Fruit fly (Drosophila melanogaster) whole organism, embryonic: ENCODE data around the gene upd2.

Experiments
- CG10321 ChIP-seq: fragments of 200-800 bp; sonication (Bioruptor generic); IDR thresholded peaks from 2 replicates; pipeline ENCODE4 v1.3.6; 2022; ENCODE audit warnings: missing biosample characterization, missing genetic modification characterization
- CG12071 ChIP-seq: fragments of 200-800 bp; sonication (Bioruptor generic); optimal IDR thresholded peaks from 3 replicates; lab custom pipeline; 2018; ENCODE audit warnings: missing biosample characterization, mild to moderate bottlenecking, missing genetic modification characterization
- CG15011 ChIP-seq: fragments of 200-800 bp; sonication (Bioruptor generic); optimal IDR thresholded peaks from 3 replicates; lab custom pipeline; 2018; ENCODE audit warnings: missing biosample characterization, mild to moderate bottlenecking, missing genetic modification characterization
- CG15514 ChIP-seq: fragments of 200-800 bp; sonication (Bioruptor generic); optimal IDR thresholded peaks from 3 replicates; lab custom pipeline; 2017; ENCODE audit warnings: missing biosample characterization, missing genetic modification characterization, mild to moderate bottlenecking, moderate library complexity, missing genetic modification reagents
- CG17568 ChIP-seq: fragments of 200-800 bp; sonication (Bioruptor generic); optimal IDR thresholded peaks from 2 replicates; lab custom pipeline; 2018; ENCODE audit warnings: missing biosample characterization, mild to moderate bottlenecking, missing genetic modification characterization, moderate library complexity
- CG18262 ChIP-seq: fragments of 200-800 bp; optimal IDR thresholded peaks from 3 replicates; lab custom pipeline; 2019; ENCODE audit warnings: missing biosample characterization, mild to moderate bottlenecking, missing genetic modification characterization, moderate library complexity
- CG1832 ChIP-seq: fragments of 200-800 bp; sonication (Bioruptor generic); optimal IDR thresholded peaks from 2 replicates; lab custom pipeline; 2017; ENCODE audit warnings: missing biosample characterization, mild to moderate bottlenecking, missing genetic modification characterization, inconsistent platforms
- CG9215 ChIP-seq: fragments of 200-800 bp; sonication (Bioruptor generic); IDR thresholded peaks from 2 replicates; pipeline ENCODE4 v1.3.6; 2022; ENCODE audit warnings: missing biosample characterization, missing genetic modification characterization
- CG9727 ChIP-seq: fragments of 200-800 bp; sonication (Bioruptor generic); optimal IDR thresholded peaks from 3 replicates; lab custom pipeline; 2017; ENCODE audit warnings: missing biosample characterization, mild to moderate bottlenecking, missing genetic modification characterization
- D ChIP-seq, 2 experiments: fragments of 200-800 bp in 1 of 2; fragments of >200 bp in 1 of 2; sonication (Bioruptor generic) in 1 of 2; optimal IDR thresholded peaks; 2 replicates in 1 of 2; 3 replicates in 1 of 2; lab custom pipeline; 2017; ENCODE audit warnings: mild to moderate bottlenecking in 1 of 2, missing biosample characterization in 1 of 2, missing genetic modification characterization in 1 of 2, missing genetic modification reagents in 1 of 2
- D19A ChIP-seq: fragments of 200-800 bp; optimal IDR thresholded peaks from 3 replicates; lab custom pipeline; 2019; ENCODE audit warnings: missing biosample characterization, mild to moderate bottlenecking, missing genetic modification characterization, moderate library complexity
- Dbx ChIP-seq: fragments of 200-800 bp; sonication (Bioruptor generic); IDR thresholded peaks from 3 replicates; pipeline ENCODE4 v1.3.6; 2022; ENCODE audit warnings: missing biosample characterization, missing genetic modification characterization
- Elba2 ChIP-seq: fragments of 200-800 bp; sonication (Bioruptor generic); optimal IDR thresholded peaks from 3 replicates; lab custom pipeline; 2016; ENCODE audit warnings: missing biosample characterization, missing genetic modification characterization
- GATAe ChIP-seq: fragments of 200-800 bp; sonication (Bioruptor generic); conservative IDR thresholded peaks from 2 replicates; pipeline ENCODE4 v1.3.6; 2022; ENCODE audit warnings: missing biosample characterization, missing genetic modification characterization
- HLH3B ChIP-seq: fragments of 200-800 bp; sonication (Bioruptor generic); IDR thresholded peaks from 2 replicates; pipeline ENCODE4 v1.3.6; 2022; ENCODE audit warnings: missing biosample characterization, missing genetic modification characterization
- Meics ChIP-seq: fragments of 200-800 bp; sonication (Bioruptor generic); optimal IDR thresholded peaks from 2 replicates; lab custom pipeline; 2017; ENCODE audit warnings: missing biosample characterization, mild to moderate bottlenecking, missing genetic modification characterization
- Nf-YB ChIP-seq: fragments of 200-800 bp; sonication (Bioruptor generic); optimal IDR thresholded peaks from 3 replicates; lab custom pipeline; 2019; ENCODE audit warnings: missing biosample characterization, mild to moderate bottlenecking, missing genetic modification characterization, moderate library complexity
- Nf-YC ChIP-seq: fragments of 200-800 bp; optimal IDR thresholded peaks from 3 replicates; lab custom pipeline; 2019; ENCODE audit warnings: missing biosample characterization, mild to moderate bottlenecking, missing genetic modification characterization, moderate library complexity
- Pdp1 ChIP-seq, 2 experiments: fragments of 200-800 bp; sonication (Bioruptor generic); optimal IDR thresholded peaks; 3 replicates each; lab custom pipeline; 2016; ENCODE audit warnings: missing biosample characterization in 2 of 2, missing genetic modification characterization in 2 of 2, mild to moderate bottlenecking in 1 of 2, moderate library complexity in 1 of 2
- Rx ChIP-seq: fragments of 200-800 bp; sonication (Bioruptor generic); IDR thresholded peaks from 2 replicates; pipeline ENCODE4 v1.3.6; 2022; ENCODE audit warnings: missing biosample characterization, missing genetic modification characterization
- chinmo ChIP-seq: fragments of 200-800 bp; sonication (Bioruptor generic); IDR thresholded peaks from 4 replicates; pipeline ENCODE4 v1.3.6; 2022; ENCODE audit warnings: missing biosample characterization, missing genetic modification characterization; ENCODE audit not compliant: partially characterized antibody
- dmrt11E ChIP-seq: fragments of 200-800 bp; sonication (Bioruptor generic); optimal IDR thresholded peaks from 3 replicates; lab custom pipeline; 2018; ENCODE audit warnings: missing biosample characterization, mild to moderate bottlenecking, missing genetic modification characterization, moderate library complexity
- grn ChIP-seq: fragments of 200-800 bp; sonication (Bioruptor generic); optimal IDR thresholded peaks from 3 replicates; lab custom pipeline; 2017; ENCODE audit warnings: missing biosample characterization, missing genetic modification characterization
- kay ChIP-seq: fragments of 200-800 bp; sonication (Bioruptor generic); optimal IDR thresholded peaks from 2 replicates; lab custom pipeline; 2016; ENCODE audit warnings: missing biosample characterization, missing genetic modification characterization
- ken ChIP-seq: fragments of 200-800 bp; sonication (Bioruptor generic); IDR thresholded peaks from 3 replicates; pipeline ENCODE4 v1.3.6; 2022; ENCODE audit warnings: missing biosample characterization, missing genetic modification characterization
- kni ChIP-seq: fragments of 200-800 bp; sonication (Bioruptor generic); optimal IDR thresholded peaks from 3 replicates; lab custom pipeline; 2017; ENCODE audit warnings: mild to moderate bottlenecking, missing biosample characterization, missing genetic modification reagents, missing genetic modification characterization
- lab ChIP-seq: fragments of 200-800 bp; sonication (Bioruptor generic); optimal IDR thresholded peaks from 3 replicates; lab custom pipeline; 2017; ENCODE audit warnings: missing biosample characterization, missing genetic modification characterization, mild to moderate bottlenecking, moderate library complexity, missing genetic modification reagents
- pnt ChIP-seq: fragments of 200-800 bp; sonication (Bioruptor generic); optimal IDR thresholded peaks from 3 replicates; lab custom pipeline; 2016; ENCODE audit warnings: missing biosample characterization, missing genetic modification characterization
- rib ChIP-seq: fragments of 200-800 bp; sonication (Bioruptor generic); IDR thresholded peaks from 2 replicates; pipeline ENCODE4 v1.3.6; 2022; ENCODE audit warnings: missing biosample characterization, missing genetic modification characterization
- slbo ChIP-seq: fragments of 200-800 bp; sonication (Bioruptor generic); IDR thresholded peaks from 2 replicates; pipeline ENCODE4 v1.3.6; 2022; ENCODE audit warnings: missing biosample characterization, missing genetic modification characterization
- tll ChIP-seq, 2 experiments: fragments of 200-800 bp in 1 of 2; fragments of >200 bp in 1 of 2; sonication (Bioruptor generic) in 1 of 2; optimal IDR thresholded peaks; 2 replicates each; lab custom pipeline; 2017 to 2019; ENCODE audit warnings: missing biosample characterization in 2 of 2, missing genetic modification characterization in 2 of 2, mild to moderate bottlenecking in 1 of 2, moderate library complexity in 1 of 2
- vvl ChIP-seq: fragments of 200-800 bp; sonication (Bioruptor generic); IDR thresholded peaks from 2 replicates; pipeline ENCODE4 v1.3.6; 2022; ENCODE audit warnings: missing biosample characterization, missing genetic modification characterization
- wdn ChIP-seq: fragments of 200-800 bp; sonication (Bioruptor generic); IDR thresholded peaks from 2 replicates; pipeline ENCODE4 v1.3.6; 2022; ENCODE audit warnings: missing biosample characterization, missing genetic modification characterization

upd2 gene

dm6 chrX:18266846-18267245, 23.8 kb upstream of the upd2 start:
- TF ChIP-seq CG15011 (GFP tag; lab: Kevin White, UChicago) (no peak), wdn (no peak), tll (GFP tag; optimal IDR thresholded peaks at IDR 0.05; lab: Kevin White, UChicago) (peak in 1 of 2 experiments; percentile 5), Rx (GFP tag; lab: Robert Waterston, UW) (no peak), ken (GFP tag; lab: Robert Waterston, UW) (no peak), Elba2 (GFP tag; lab: Kevin White, UChicago) (no peak), Meics (GFP tag; lab: Kevin White, UChicago) (no peak), CG10321 (GFP tag; lab: Robert Waterston, UW) (peak; percentile 67), rib (no peak), Nf-YB (peak; percentile 11), CG17568 (GFP tag; lab: Kevin White, UChicago) (no peak), vvl (GFP tag; lab: Robert Waterston, UW) (peak; percentile 57; the same call in 1 of the 2 replicates), CG1832 (peak; percentile 64)

- TF ChIP-seq CG18262 (tag; lab: Kevin White, UChicago), result peak; percentile 2
- peak; percentile 8 for TF ChIP-seq CG9727 (GFP tag; lab: Kevin White, UChicago)
- peak; percentile 6 for TF ChIP-seq dmrt11E
- no peak for TF ChIP-seq CG12071
- TF ChIP-seq, all 482 proteins: peak for 3
Measured at dm6 chrX:18263382-18263781, 20.3 kb upstream of the upd2 start.

dm6 chrX:18262151-18262550, 19.1 kb upstream of the upd2 start:
- TF ChIP-seq lab (GFP tag; lab: Kevin White, UChicago) (no peak), D19A (peak; percentile 72)

dm6 chrX:18261494-18261893, 18.4 kb upstream of the upd2 start:
- TF ChIP-seq Nf-YC (tag; lab: Kevin White, UChicago) (peak; percentile 41), CG9215 (no peak), Pdp1 (GFP tag; optimal IDR thresholded peaks at IDR 0.05; lab: Kevin White, UChicago) (peak in 1 of 2 experiments; percentile 29), CG15514 (GFP tag; lab: Kevin White, UChicago) (peak; percentile 92), GATAe (GFP tag; lab: Robert Waterston, UW) (peak; percentile 75), chinmo (GFP tag; lab: Robert Waterston, UW) (no peak), HLH3B (no peak), Nf-YB (peak; percentile 61), Dbx (no peak), pnt (GFP tag; lab: Kevin White, UChicago) (no peak), slbo (GFP tag; lab: Robert Waterston, UW) (no peak)

dm6 chrX:18259984-18260550, 17.0 kb upstream of the upd2 start:
- TF ChIP-seq grn (GFP tag; lab: Kevin White, UChicago) (peak; percentile 24), D (optimal IDR thresholded peaks at IDR 0.05; lab: Kevin White, UChicago) (peak; percentile 85), D (GFP tag; optimal IDR thresholded peaks at IDR 0.05; lab: Kevin White, UChicago) (no peak), tll (GFP tag; optimal IDR thresholded peaks at IDR 0.05; lab: Kevin White, UChicago) (peak in 1 of 2 experiments; percentile 95), kay (GFP tag; lab: Kevin White, UChicago) (no peak), kni (GFP tag; lab: Kevin White, UChicago) (peak; percentile 41)
